Worm (Caenorhabditis elegans): ENCODE data around the gene dars-1.

DNA sequence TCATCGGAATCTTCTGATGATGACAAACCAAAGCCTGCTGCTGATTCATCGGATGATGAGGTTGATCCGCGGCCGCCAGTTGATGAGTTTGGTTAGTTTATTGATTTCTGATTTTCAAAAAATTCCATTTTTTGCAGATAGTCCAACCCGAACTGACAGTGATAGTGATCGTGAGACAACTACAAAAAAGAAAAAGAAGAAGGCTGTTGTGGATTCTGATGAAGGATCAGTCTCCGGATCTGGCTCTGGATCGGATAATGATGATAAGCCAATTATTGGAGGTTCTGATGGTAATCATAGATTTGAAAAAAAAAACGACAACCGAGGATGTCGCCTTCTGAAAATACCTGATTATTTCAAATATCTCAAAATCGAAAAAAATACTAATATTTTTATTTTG is 5.1 kb upstream of the dars-1 start:
- TF ChIP-seq mes-4 (tag; optimal IDR thresholded peaks at IDR 0.05) (no peak), F22D6.2 (tag; optimal IDR thresholded peaks at IDR 0.05) (no peak), nhr-90 (tag; optimal IDR thresholded peaks at IDR 0.05) (no peak), pha-4 (tag; optimal IDR thresholded peaks at IDR 0.05) (no peak), B0336.3 (GFP tag; IDR thresholded peaks at IDR 0.05) (no peak), nhr-27 (tag; optimal IDR thresholded peaks at IDR 0.05) (no peak), D2030.7 (GFP tag; IDR thresholded peaks at IDR 0.05) (no peak), ama-1 (optimal IDR thresholded peaks at IDR 0.05) (no peak), ama-1 (GFP tag; optimal IDR thresholded peaks at IDR 0.05) (no peak), ztf-26 (tag; optimal IDR thresholded peaks at IDR 0.05) (no peak)

Data from whole organism, young adult.